Worm (Caenorhabditis elegans): Measurements from ENCODE around the gene dnj-3.

dnj-3 gene

DNA sequence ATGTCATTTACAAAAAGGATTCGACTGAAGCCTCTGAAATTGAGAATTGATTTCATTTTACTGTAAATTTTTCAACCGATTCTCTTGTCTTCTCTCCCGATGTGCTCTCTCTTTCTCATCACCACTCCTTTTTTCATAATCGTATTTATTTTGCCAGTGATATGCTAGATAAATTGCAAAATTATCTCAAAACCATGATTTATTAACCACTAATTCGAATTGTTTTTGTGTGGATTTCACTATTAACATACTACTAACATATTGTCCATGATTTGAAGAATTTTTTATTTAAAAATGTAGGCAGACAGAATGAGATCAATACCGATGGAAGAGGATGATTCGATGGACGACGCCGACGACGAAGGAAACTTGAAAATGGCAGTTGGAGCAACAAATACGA, 1.3 kb upstream of the dnj-3 start, which contains the start of gene C25D7.10:
Gene C25D7.10 (plus strand): TSS at position 301 of the 400 bp plus-strand sequence.
- no peak for TF ChIP-seq unc-39 (tag; optimal IDR thresholded peaks at IDR 0.05)
- TF ChIP-seq pha-4 (tag; optimal IDR thresholded peaks at IDR 0.05), result no peak
- no peak for TF ChIP-seq ceh-16 (tag; optimal IDR thresholded peaks at IDR 0.05)
- no peak for TF ChIP-seq snpc-4 (tag; optimal IDR thresholded peaks at IDR 0.05)
- TF ChIP-seq fkh-2 (tag; optimal IDR thresholded peaks at IDR 0.05), result no peak
- no peak for TF ChIP-seq nfya-1 (tag; optimal IDR thresholded peaks at IDR 0.05; ENCODE audit: insufficient read depth)
- no peak for TF ChIP-seq egl-27 (tag; optimal IDR thresholded peaks at IDR 0.05)
- no peak for TF ChIP-seq tbx-2 (tag; optimal IDR thresholded peaks at IDR 0.05)
- no peak for TF ChIP-seq ztf-11 (tag; optimal IDR thresholded peaks at IDR 0.05)
- no peak for TF ChIP-seq nhr-237 (tag; optimal IDR thresholded peaks at IDR 0.05)
- TF ChIP-seq hmg-11 (tag; optimal IDR thresholded peaks at IDR 0.05), result no peak
- TF ChIP-seq jun-1 (tag; optimal IDR thresholded peaks at IDR 0.05), result no peak
- no peak for TF ChIP-seq nhr-28 (tag; optimal IDR thresholded peaks at IDR 0.05)
- TF ChIP-seq nhr-77 (tag; optimal IDR thresholded peaks at IDR 0.05), result no peak
- TF ChIP-seq fos-1 (tag; optimal IDR thresholded peaks at IDR 0.05), result no peak
- TF ChIP-seq ztf-4 (tag; optimal IDR thresholded peaks at IDR 0.05), result no peak
- TF ChIP-seq lin-39 (tag; optimal IDR thresholded peaks at IDR 0.05), result no peak
- TF ChIP-seq fkh-10 (GFP tag; optimal IDR thresholded peaks at IDR 0.05), result no peak
- no peak for TF ChIP-seq daf-12 (tag; optimal IDR thresholded peaks at IDR 0.05)
- TF ChIP-seq unc-62 (GFP tag; optimal IDR thresholded peaks at IDR 0.05), result no peak

DNA sequence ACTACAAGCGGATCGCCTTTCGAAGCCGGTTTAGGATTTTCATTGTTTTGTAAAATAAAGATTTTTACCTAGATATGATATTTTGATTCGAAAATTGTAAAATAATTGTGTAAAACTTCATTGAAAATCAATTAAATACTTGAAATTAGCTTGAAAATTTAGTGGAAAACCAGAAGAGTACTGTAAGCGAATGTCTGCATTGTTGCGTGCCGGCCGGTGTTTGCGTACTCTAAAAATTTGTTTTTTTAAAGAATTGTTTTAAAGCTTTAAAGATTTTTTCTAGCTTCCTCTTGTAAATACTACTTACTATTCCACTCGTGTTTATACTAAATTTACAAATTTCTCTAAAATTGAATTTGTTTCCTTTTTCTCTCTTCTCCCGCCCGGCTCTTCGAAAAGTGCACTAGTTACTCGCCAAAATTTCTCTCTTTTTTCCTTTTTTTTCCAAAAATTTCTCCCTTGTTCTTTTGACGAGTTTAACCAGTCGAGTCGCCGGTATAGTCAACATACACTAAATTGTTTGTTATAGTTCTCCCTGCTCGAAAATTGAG, 1.0 kb downstream of the dnj-3 start:
- TF ChIP-seq ama-1 (optimal IDR thresholded peaks at IDR 0.05) (no peak), fkh-10 (GFP tag; optimal IDR thresholded peaks at IDR 0.05) (peak; percentile 52)

DNA sequence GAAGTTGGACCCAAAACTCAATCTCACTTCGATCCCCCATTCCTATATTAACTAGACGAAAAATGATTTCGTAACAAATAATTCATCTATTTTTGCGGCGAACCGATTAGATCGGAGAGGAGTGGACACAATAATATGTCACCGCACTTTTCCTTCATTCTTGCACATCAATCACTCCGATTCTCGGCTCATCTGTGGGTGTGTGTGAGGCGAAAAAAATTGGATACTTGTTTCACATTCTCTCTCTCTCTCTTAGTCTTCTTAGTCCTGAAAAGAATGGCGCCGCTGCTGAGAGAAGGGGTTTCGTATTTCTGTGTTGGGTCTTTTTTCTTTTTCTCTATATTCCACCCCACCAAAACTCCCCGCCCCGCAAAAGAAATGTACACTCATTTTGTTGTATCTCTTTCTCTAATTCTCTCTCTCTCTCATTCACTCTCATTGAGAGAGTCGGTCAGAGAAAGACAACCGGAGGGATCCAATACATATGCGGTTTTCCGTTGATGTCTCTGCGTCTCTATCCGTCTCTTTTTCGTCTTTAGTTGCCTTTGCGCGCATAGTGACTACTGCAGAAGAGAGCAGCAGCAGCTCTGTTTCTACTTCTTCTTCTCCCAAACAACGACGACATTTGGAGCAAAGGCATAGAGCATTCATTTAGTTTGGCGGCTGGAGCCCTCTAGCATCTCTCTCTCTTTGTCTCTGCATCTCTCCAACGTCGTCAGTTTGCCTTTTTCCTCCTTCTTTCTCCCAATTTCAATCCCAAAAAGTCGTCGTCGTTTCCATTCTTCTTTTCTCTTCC, 2.7 kb downstream of the dnj-3 start, which contains the start of gene unc-76:
Gene unc-76 (plus strand): TSS at position 746 of the 796 bp plus-strand sequence.
- TF ChIP-seq lsy-12 (tag; optimal IDR thresholded peaks at IDR 0.05) (peak; percentile 54), pha-4 (tag; optimal IDR thresholded peaks at IDR 0.05) (peak; percentile 89), ama-1 (optimal IDR thresholded peaks at IDR 0.05) (peak; percentile 8), egl-27 (tag; optimal IDR thresholded peaks at IDR 0.05) (peak; percentile 68), lin-39 (tag; optimal IDR thresholded peaks at IDR 0.05) (peak; percentile 96), ceh-16 (tag; optimal IDR thresholded peaks at IDR 0.05) (no peak), nhr-11 (tag; optimal IDR thresholded peaks at IDR 0.05) (peak; percentile 56), hmg-11 (tag; optimal IDR thresholded peaks at IDR 0.05) (peak; percentile 89), mdl-1 (tag; optimal IDR thresholded peaks at IDR 0.05) (no peak), unc-62 (GFP tag; optimal IDR thresholded peaks at IDR 0.05) (peak; percentile 81), fkh-10 (GFP tag; optimal IDR thresholded peaks at IDR 0.05) (peak; percentile 54), snpc-4 (tag; optimal IDR thresholded peaks at IDR 0.05) (peak; percentile 61), zag-1 (tag; optimal IDR thresholded peaks at IDR 0.05) (peak; percentile 73), lin-15B (tag; optimal IDR thresholded peaks at IDR 0.05) (peak; percentile 62), ztf-11 (tag; optimal IDR thresholded peaks at IDR 0.05) (no peak), nhr-43 (tag; optimal IDR thresholded peaks at IDR 0.05; ENCODE audit: poor library complexity, severe bottlenecking) (peak; percentile 42), ceh-9 (tag; optimal IDR thresholded peaks at IDR 0.05) (no peak), eor-1 (tag; optimal IDR thresholded peaks at IDR 0.05) (no peak), sea-2 (GFP tag; optimal IDR thresholded peaks at IDR 0.05) (peak; percentile 2), aly-2 (tag; optimal IDR thresholded peaks at IDR 0.05) (no peak), nhr-77 (tag; optimal IDR thresholded peaks at IDR 0.05) (no peak), egl-5 (tag; optimal IDR thresholded peaks at IDR 0.05) (peak; percentile 62), tbx-2 (tag; optimal IDR thresholded peaks at IDR 0.05) (peak; percentile 74), elt-1 (tag; optimal IDR thresholded peaks at IDR 0.05) (no peak), fkh-2 (tag; optimal IDR thresholded peaks at IDR 0.05) (no peak), elt-2 (tag; optimal IDR thresholded peaks at IDR 0.05) (peak; percentile 0), R02D3.7 (tag; optimal IDR thresholded peaks at IDR 0.05) (peak; percentile 58), nhr-23 (tag; optimal IDR thresholded peaks at IDR 0.05) (peak; percentile 5), ceh-28 (tag; optimal IDR thresholded peaks at IDR 0.05) (peak; percentile 59), skn-1 (tag; optimal IDR thresholded peaks at IDR 0.05) (no peak), nfya-1 (tag; optimal IDR thresholded peaks at IDR 0.05; ENCODE audit: insufficient read depth) (peak; percentile 81)

All from whole organism, L3 larva.